Fruit fly (Drosophila melanogaster): ENCODE data around the gene CG33644.
A peak's percentile ranks its signal among the peaks of the same experiment; 100 is the strongest.

Gene CG33644

DNA sequence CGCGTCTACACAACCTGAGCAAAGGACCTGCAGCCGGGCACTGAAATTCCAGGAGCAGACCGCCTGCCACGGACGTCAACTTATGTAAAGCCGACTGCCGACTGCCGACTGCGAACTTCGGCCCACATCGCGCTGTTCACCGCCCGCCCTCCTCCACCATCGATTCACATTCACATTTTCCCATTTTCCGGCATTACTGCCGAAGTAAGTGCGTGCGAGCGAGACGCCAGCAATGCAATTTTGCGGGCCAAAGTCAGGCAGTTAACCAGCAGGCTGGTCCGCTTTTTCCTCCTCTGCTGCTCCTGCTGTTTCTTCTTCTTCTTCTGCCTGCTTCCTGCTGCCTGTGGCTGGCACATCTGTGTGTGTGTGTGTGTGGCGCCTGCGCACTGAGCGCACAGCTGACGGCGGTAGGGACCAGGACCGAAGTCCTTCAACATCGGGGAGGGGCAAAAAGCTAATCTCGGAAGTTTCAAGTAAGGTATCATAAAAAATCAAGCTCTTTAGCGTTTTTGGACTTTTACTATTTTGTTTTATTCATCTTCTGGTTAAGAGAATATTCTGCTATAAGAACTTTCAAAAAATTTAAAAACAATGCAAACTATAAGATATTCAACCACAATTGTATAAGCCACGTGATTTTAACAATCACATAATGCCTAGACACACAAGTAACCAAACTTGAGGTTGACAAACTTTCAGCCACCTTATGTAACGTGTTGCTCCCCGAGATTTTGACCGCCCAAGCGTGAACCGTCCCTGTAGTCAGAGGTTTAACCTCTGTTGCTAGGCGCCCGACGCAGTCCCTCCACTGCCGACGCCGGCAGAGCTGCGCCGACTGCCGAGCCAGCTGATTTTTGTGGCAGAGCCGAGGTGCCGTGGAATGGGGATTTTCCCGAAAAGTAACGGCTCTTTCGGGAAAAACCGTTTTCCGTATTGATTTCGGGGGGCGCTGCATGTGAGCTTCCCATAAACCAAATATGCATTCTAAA, 16.1 kb downstream of the CG33644 start:
- no peak for TF ChIP-seq Ets97D (GFP tag; optimal IDR thresholded peaks at IDR 0.05)
- TF ChIP-seq ranshi (GFP tag; IDR thresholded peaks at IDR 0.05), result 0 out of 2 replicates have a peak, but pooled peaks have one; percentile 38
- no peak for TF ChIP-seq Awh (GFP tag; IDR thresholded peaks at IDR 0.05)
- TF ChIP-seq Optix (GFP tag; IDR thresholded peaks at IDR 0.05), result no peak
- TF ChIP-seq pum (GFP tag; optimal IDR thresholded peaks at IDR 0.05), result peak; percentile 64
- peak; percentile 13 for TF ChIP-seq cad (GFP tag; optimal IDR thresholded peaks at IDR 0.05)
- TF ChIP-seq en (GFP tag; optimal IDR thresholded peaks at IDR 0.05), result no peak
- no peak for TF ChIP-seq dm (GFP tag; optimal IDR thresholded peaks at IDR 0.05)
- 0 out of 2 replicates have a peak, but pooled peaks have one; percentile 15 for TF ChIP-seq CG14014 (GFP tag; IDR thresholded peaks at IDR 0.05)
- peak; percentile 81 for TF ChIP-seq Adf1 (GFP tag; IDR thresholded peaks at IDR 0.05)
- TF ChIP-seq CG17385 (GFP tag; optimal IDR thresholded peaks at IDR 0.05), result peak; percentile 77
- TF ChIP-seq zen (tag; optimal IDR thresholded peaks at IDR 0.05), result peak; percentile 61
- TF ChIP-seq chn (GFP tag; optimal IDR thresholded peaks at IDR 0.05), result peak; percentile 26
- TF ChIP-seq hb (GFP tag; IDR thresholded peaks at IDR 0.05; ENCODE audit: partially characterized antibody), result no peak
- no peak for TF ChIP-seq CG15073 (GFP tag; optimal IDR thresholded peaks at IDR 0.05)
- TF ChIP-seq gsb (GFP tag; IDR thresholded peaks at IDR 0.05), result no peak
- no peak for TF ChIP-seq H2.0 (GFP tag; IDR thresholded peaks at IDR 0.05)
- peak; percentile 45 to 48 for TF ChIP-seq tll (GFP tag; optimal IDR thresholded peaks at IDR 0.05)
- TF ChIP-seq CG2202 (tag; optimal IDR thresholded peaks at IDR 0.05), result no peak
- 0 out of 3 replicates have a peak, but pooled peaks have one; percentile 27 for TF ChIP-seq CG7963 (GFP tag; IDR thresholded peaks at IDR 0.05; ENCODE audit: partially characterized antibody)
- no peak for TF ChIP-seq Jarid2 (GFP tag; optimal IDR thresholded peaks at IDR 0.05)
- no peak for TF ChIP-seq grn (GFP tag; optimal IDR thresholded peaks at IDR 0.05)
- TF ChIP-seq Sox102F (GFP tag; optimal IDR thresholded peaks at IDR 0.05), result peak; percentile 24
- no peak for TF ChIP-seq CG4820 (GFP tag; optimal IDR thresholded peaks at IDR 0.05)
- no peak for TF ChIP-seq CG7928 (GFP tag; optimal IDR thresholded peaks at IDR 0.05)
- no peak for TF ChIP-seq salm (tag; optimal IDR thresholded peaks at IDR 0.05)
- no peak for TF ChIP-seq CG6854 (GFP tag; optimal IDR thresholded peaks at IDR 0.05)
- peak; percentile 64 for TF ChIP-seq grau (tag; optimal IDR thresholded peaks at IDR 0.05)
- TF ChIP-seq btn (GFP tag; optimal IDR thresholded peaks at IDR 0.05), result no peak
- TF ChIP-seq CG9932 (GFP tag; IDR thresholded peaks at IDR 0.05), result peak; percentile 53
- TF ChIP-seq sr (GFP tag; IDR thresholded peaks at IDR 0.05), result no peak
- no peak for TF ChIP-seq HLH3B (GFP tag; IDR thresholded peaks at IDR 0.05)
- peak; percentile 41; the same call in 1 of the 3 replicates for TF ChIP-seq CG11695 (GFP tag; IDR thresholded peaks at IDR 0.05)
- TF ChIP-seq tin (GFP tag; optimal IDR thresholded peaks at IDR 0.05), result peak; percentile 51
- no peak for TF ChIP-seq oc (tag; optimal IDR thresholded peaks at IDR 0.05)
- TF ChIP-seq Antp (GFP tag; optimal IDR thresholded peaks at IDR 0.05), result peak; percentile 57
- TF ChIP-seq sens-2 (GFP tag; IDR thresholded peaks at IDR 0.05), result no peak
- TF ChIP-seq Kr (GFP tag; optimal IDR thresholded peaks at IDR 0.05), result no peak
- TF ChIP-seq jigr1 (GFP tag; IDR thresholded peaks at IDR 0.05), result no peak
- peak; percentile 11 for TF ChIP-seq sima (GFP tag; optimal IDR thresholded peaks at IDR 0.05)
- TF ChIP-seq sug (tag; optimal IDR thresholded peaks at IDR 0.05), result peak; percentile 52
- TF ChIP-seq B-H2 (GFP tag; optimal IDR thresholded peaks at IDR 0.05), result peak; percentile 21
- TF ChIP-seq CG1647 (GFP tag; optimal IDR thresholded peaks at IDR 0.05), result peak; percentile 14
- no peak for TF ChIP-seq CG4854 (GFP tag; optimal IDR thresholded peaks at IDR 0.05)
- peak; percentile 59 for TF ChIP-seq CG6813 (GFP tag; optimal IDR thresholded peaks at IDR 0.05)
- TF ChIP-seq CG2678 (tag; optimal IDR thresholded peaks at IDR 0.05), result peak; percentile 72
- no peak for TF ChIP-seq yki (optimal IDR thresholded peaks at IDR 0.05)
- no peak for TF ChIP-seq slou (GFP tag; optimal IDR thresholded peaks at IDR 0.05)
- TF ChIP-seq CG7745 (tag; optimal IDR thresholded peaks at IDR 0.05), result no peak

All from whole organism, embryonic.